Worm (Caenorhabditis elegans): ENCODE data around the gene W09G12.8.

DNA sequence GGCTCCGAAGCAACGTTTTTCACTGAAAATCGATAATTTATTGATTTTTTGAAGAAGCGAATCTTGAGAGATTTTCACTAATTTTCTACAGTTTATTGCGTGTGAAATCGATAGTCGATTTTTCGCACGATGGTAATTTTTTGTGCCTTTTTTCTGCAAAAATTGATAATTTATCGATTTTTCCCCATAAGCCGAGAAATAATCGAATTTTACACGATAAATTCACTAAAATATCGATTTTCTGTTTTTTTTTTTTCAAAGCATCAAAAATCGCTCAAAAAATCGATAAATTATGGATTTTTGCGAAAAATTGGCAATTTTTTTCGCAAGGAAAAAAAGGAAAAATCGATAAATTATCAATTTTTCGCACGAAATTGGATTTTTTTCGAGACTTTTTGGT, 9.8 kb downstream of the W09G12.8 start:
- TF ChIP-seq mbf-1 (tag; optimal IDR thresholded peaks at IDR 0.05): no peak
- TF ChIP-seq skn-1 (tag; optimal IDR thresholded peaks at IDR 0.05): no peak
- no peak for TF ChIP-seq nhr-23 (tag; optimal IDR thresholded peaks at IDR 0.05)
- TF ChIP-seq R02D3.7 (tag; optimal IDR thresholded peaks at IDR 0.05): no peak
- no peak for TF ChIP-seq elt-1 (tag; optimal IDR thresholded peaks at IDR 0.05)
- no peak for TF ChIP-seq peb-1 (tag; optimal IDR thresholded peaks at IDR 0.05)
- TF ChIP-seq mdl-1 (tag; optimal IDR thresholded peaks at IDR 0.05): no peak
- TF ChIP-seq nhr-237 (tag; optimal IDR thresholded peaks at IDR 0.05): no peak
- TF ChIP-seq egl-27 (tag; optimal IDR thresholded peaks at IDR 0.05): no peak
- TF ChIP-seq lin-13 (GFP tag; optimal IDR thresholded peaks at IDR 0.05): no peak
- TF ChIP-seq elt-3 (tag; optimal IDR thresholded peaks at IDR 0.05): no peak
- no peak for TF ChIP-seq nhr-77 (tag; optimal IDR thresholded peaks at IDR 0.05)
- TF ChIP-seq lin-39 (tag; optimal IDR thresholded peaks at IDR 0.05): no peak
- no peak for TF ChIP-seq sem-4 (tag; optimal IDR thresholded peaks at IDR 0.05)
